Worm (Caenorhabditis elegans) whole organism, L4/young adult: ENCODE measurements around the gene F53A2.3.

Source experiments
- W03F9.2 ChIP-seq: fragments of 150-350 bp; optimal IDR thresholded peaks from 2 replicates; lab custom pipeline; 2014; ENCODE audit warnings: missing biosample characterization, missing genetic modification characterization
- him-1 ChIP-seq: sonication (generic microtip); optimal IDR thresholded peaks from 2 replicates; lab custom pipeline; 2016; ENCODE audit warnings: missing genotype, missing genetic modification reagents, missing genetic modification characterization, missing compliant biosample characterization

DNA sequence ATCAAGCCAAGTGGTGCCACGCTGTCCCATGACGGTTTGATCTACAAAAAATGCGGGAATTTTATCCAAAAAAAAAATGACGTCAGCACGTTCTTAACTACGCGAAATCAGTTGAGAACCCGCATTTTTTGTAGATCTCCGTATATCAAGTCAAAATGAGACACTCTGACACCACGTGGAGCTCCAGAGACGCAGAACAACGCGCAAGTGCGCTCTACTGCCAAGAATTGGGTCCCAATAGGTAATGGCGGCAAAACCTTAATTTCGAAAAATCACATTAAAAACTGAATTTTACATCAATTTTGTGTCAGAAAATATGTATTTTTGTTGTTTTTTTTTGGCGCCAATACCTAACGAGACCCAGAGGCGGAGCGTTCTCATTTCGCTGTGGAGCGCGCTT is 22.6 kb downstream of the F53A2.3 start:
- TF ChIP-seq W03F9.2 (no peak), him-1 (no peak)
